Worm (Caenorhabditis elegans): ENCODE measurements around the gene Y39A1A.24.

DNA sequence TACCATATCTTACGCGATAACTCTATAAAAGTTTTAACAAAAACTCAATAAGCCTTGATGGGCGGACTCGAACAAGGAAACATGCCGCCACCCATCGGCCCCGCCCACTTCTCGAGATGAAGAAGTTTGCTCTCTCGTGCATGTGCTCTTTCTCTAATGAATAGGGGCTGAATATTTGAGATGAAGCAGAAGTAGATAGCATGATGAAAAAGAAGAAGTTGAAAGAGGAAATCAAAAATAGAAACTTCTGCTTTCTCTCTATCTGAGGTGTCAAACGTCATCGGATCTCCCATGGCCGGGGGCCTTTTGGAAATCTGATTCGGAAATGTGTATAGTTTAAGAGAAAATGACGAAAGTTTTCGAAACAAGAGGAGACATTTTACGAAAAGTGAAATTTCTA is 33.6 kb upstream of the Y39A1A.24 start:
- TF ChIP-seq unc-62 (GFP tag; optimal IDR thresholded peaks at IDR 0.05) (no peak), nhr-2 (tag; optimal IDR thresholded peaks at IDR 0.05) (no peak), lin-13 (tag; optimal IDR thresholded peaks at IDR 0.05) (no peak), nhr-12 (tag; optimal IDR thresholded peaks at IDR 0.05) (no peak), nhr-76 (tag; optimal IDR thresholded peaks at IDR 0.05) (no peak), nhr-237 (tag; optimal IDR thresholded peaks at IDR 0.05) (no peak), snpc-4 (tag; optimal IDR thresholded peaks at IDR 0.05) (no peak), cnd-1 (tag; optimal IDR thresholded peaks at IDR 0.05) (no peak), unc-39 (tag; optimal IDR thresholded peaks at IDR 0.05) (no peak)
